Fruit fly (Drosophila melanogaster): ENCODE data around the gene Dop2R.

DNA sequence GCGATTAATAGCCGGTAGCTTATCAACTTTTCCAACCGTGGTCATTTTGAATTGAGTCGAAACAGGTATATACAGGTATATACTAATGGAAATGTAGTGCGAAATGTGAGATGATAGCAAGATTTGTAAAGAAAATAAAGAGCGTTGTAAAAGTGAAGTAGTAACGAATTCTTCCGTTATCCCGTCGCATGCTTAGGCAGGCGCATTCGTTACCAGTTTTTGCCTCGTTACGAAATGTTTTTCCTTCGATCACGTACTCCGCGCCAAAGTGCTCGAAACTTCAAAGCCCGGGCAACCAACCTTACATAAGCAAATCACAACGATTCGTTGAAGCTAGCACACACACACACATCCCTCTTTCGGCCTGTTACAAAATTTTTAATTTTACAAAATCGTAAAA is 11.5 kb downstream of the Dop2R start, which contains the start of gene CG9570:
- no peak for TF ChIP-seq Myc (optimal IDR thresholded peaks at IDR 0.05)
- no peak for TF ChIP-seq ttk (optimal IDR thresholded peaks at IDR 0.05)

Data from Kc167 (cell line).